Fruit fly (Drosophila melanogaster) whole organism, embryonic: Measurements from ENCODE around the gene spd-2.

Experiments
- B-H1 ChIP-seq: fragments of 200-800 bp; sonication (Bioruptor generic); IDR thresholded peaks from 3 replicates; pipeline ENCODE4 v1.3.6; 2022; ENCODE audit warnings: missing biosample characterization, missing genetic modification characterization
- CG13424 ChIP-seq: fragments of 200-800 bp; sonication (Bioruptor generic); optimal IDR thresholded peaks from 2 replicates; lab custom pipeline; 2019; ENCODE audit warnings: missing biosample characterization, mild to moderate bottlenecking, missing genetic modification characterization, moderate library complexity
- CG1602 ChIP-seq: fragments of 200-800 bp; sonication (Bioruptor generic); optimal IDR thresholded peaks from 3 replicates; lab custom pipeline; 2016; ENCODE audit warnings: missing biosample characterization, missing genetic modification characterization
- CG17328 ChIP-seq: fragments of 200-800 bp; sonication (Bioruptor generic); IDR thresholded peaks from 2 replicates; pipeline ENCODE4 v1.3.6; 2022; ENCODE audit warnings: missing biosample characterization, missing genetic modification characterization
- CG1792 ChIP-seq: fragments of 200-800 bp; sonication (Bioruptor generic); optimal IDR thresholded peaks from 2 replicates; lab custom pipeline; 2016; ENCODE audit warnings: missing biosample characterization, missing genetic modification characterization
- CG2120 ChIP-seq: fragments of 200-800 bp; sonication (Bioruptor generic); optimal IDR thresholded peaks from 3 replicates; lab custom pipeline; 2016; ENCODE audit warnings: missing biosample characterization, missing genetic modification characterization
- CG2678 ChIP-seq: fragments of 200-800 bp; sonication (Bioruptor generic); optimal IDR thresholded peaks from 3 replicates; lab custom pipeline; 2019; ENCODE audit warnings: missing biosample characterization, mild to moderate bottlenecking, missing genetic modification characterization, moderate library complexity
- CG30020 ChIP-seq: fragments of 200-800 bp; optimal IDR thresholded peaks from 2 replicates; lab custom pipeline; 2019; ENCODE audit warnings: missing biosample characterization, mild to moderate bottlenecking, missing genetic modification characterization, moderate library complexity
- CG5953 ChIP-seq: fragments of 200-800 bp; sonication (Bioruptor generic); IDR thresholded peaks from 2 replicates; pipeline ENCODE4 v1.3.6; 2022; ENCODE audit warnings: missing biosample characterization, missing genetic modification characterization
- CG6254 ChIP-seq: fragments of 200-800 bp; sonication (Bioruptor generic); optimal IDR thresholded peaks from 3 replicates; lab custom pipeline; 2017; ENCODE audit warnings: mild to moderate bottlenecking, missing biosample characterization, missing genetic modification reagents, missing genetic modification characterization
- CG6765 ChIP-seq: fragments of 200-800 bp; sonication (Bioruptor generic); optimal IDR thresholded peaks from 3 replicates; lab custom pipeline; 2017; ENCODE audit warnings: missing biosample characterization, mild to moderate bottlenecking, missing genetic modification characterization
- CG7556 ChIP-seq: fragments of 200-800 bp; sonication (Bioruptor generic); optimal IDR thresholded peaks from 2 replicates; lab custom pipeline; 2017; ENCODE audit warnings: missing biosample characterization, mild to moderate bottlenecking, missing genetic modification characterization
- CG8281 ChIP-seq: fragments of 200-800 bp; sonication (Bioruptor generic); optimal IDR thresholded peaks from 2 replicates; lab custom pipeline; 2018; ENCODE audit warnings: missing biosample characterization, mild to moderate bottlenecking, missing genetic modification characterization, moderate library complexity
- CG8359 ChIP-seq: fragments of 200-800 bp; sonication (Bioruptor generic); optimal IDR thresholded peaks from 2 replicates; lab custom pipeline; 2017; ENCODE audit warnings: missing biosample characterization, mild to moderate bottlenecking, missing genetic modification characterization, borderline replicate concordance
- CG9437 ChIP-seq: fragments of 200-800 bp; sonication (Bioruptor generic); optimal IDR thresholded peaks from 2 replicates; lab custom pipeline; 2018; ENCODE audit warnings: missing biosample characterization, mild to moderate bottlenecking, missing genetic modification characterization
- Camta ChIP-seq: fragments of 200-800 bp; sonication (Bioruptor generic); optimal IDR thresholded peaks from 2 replicates; lab custom pipeline; 2016; ENCODE audit warnings: missing biosample characterization, missing genetic modification characterization
- Dbx ChIP-seq: fragments of 200-800 bp; sonication (Bioruptor generic); IDR thresholded peaks from 3 replicates; pipeline ENCODE4 v1.3.6; 2022; ENCODE audit warnings: missing biosample characterization, missing genetic modification characterization
- Dek ChIP-seq: fragments of 200-800 bp; sonication (Bioruptor generic); optimal IDR thresholded peaks from 3 replicates; lab custom pipeline; 2019; ENCODE audit warnings: missing biosample characterization, mild to moderate bottlenecking, missing genetic modification characterization, moderate library complexity
- Dp ChIP-seq: fragments of 200-800 bp; sonication (Bioruptor generic); optimal IDR thresholded peaks from 2 replicates; lab custom pipeline; 2018; ENCODE audit warnings: missing biosample characterization, mild to moderate bottlenecking, missing genetic modification characterization, moderate library complexity
- H2.0 ChIP-seq: fragments of 200-800 bp; sonication (Bioruptor generic); IDR thresholded peaks from 2 replicates; pipeline ENCODE4 v1.3.6; 2022; ENCODE audit warnings: missing biosample characterization, missing genetic modification characterization
- Jarid2 ChIP-seq: fragments of 200-800 bp; sonication (Bioruptor generic); optimal IDR thresholded peaks from 3 replicates; lab custom pipeline; 2017; ENCODE audit warnings: mild to moderate bottlenecking, missing biosample characterization, missing genetic modification reagents, missing genetic modification characterization
- Lhr ChIP-seq: fragments of 200-800 bp; sonication (Bioruptor generic); optimal IDR thresholded peaks from 3 replicates; lab custom pipeline; 2017; ENCODE audit warnings: mild to moderate bottlenecking, missing biosample characterization, missing genetic modification reagents, missing genetic modification characterization
- Myb ChIP-seq: fragments of 200-800 bp; sonication (Bioruptor generic); optimal IDR thresholded peaks from 2 replicates; lab custom pipeline; 2016; ENCODE audit warnings: missing biosample characterization, missing genetic modification characterization
- Nf-YA ChIP-seq: fragments of 200-800 bp; sonication (Bioruptor generic); IDR thresholded peaks from 2 replicates; pipeline ENCODE4 v1.3.6; 2022; ENCODE audit warnings: missing biosample characterization, missing genetic modification characterization
- Nf-YC ChIP-seq: fragments of 200-800 bp; optimal IDR thresholded peaks from 3 replicates; lab custom pipeline; 2019; ENCODE audit warnings: missing biosample characterization, mild to moderate bottlenecking, missing genetic modification characterization, moderate library complexity
- Pdp1 ChIP-seq, 2 experiments: fragments of 200-800 bp; sonication (Bioruptor generic); optimal IDR thresholded peaks; 3 replicates each; lab custom pipeline; 2016; ENCODE audit warnings: missing biosample characterization in 2 of 2, missing genetic modification characterization in 2 of 2, mild to moderate bottlenecking in 1 of 2, moderate library complexity in 1 of 2
- TFAM ChIP-seq: fragments of 200-800 bp; sonication (Bioruptor generic); optimal IDR thresholded peaks from 2 replicates; lab custom pipeline; 2017; ENCODE audit warnings: missing biosample characterization, missing genetic modification characterization, inconsistent platforms
- Vsx1 ChIP-seq: fragments of 200-800 bp; sonication (Bioruptor generic); optimal IDR thresholded peaks from 2 replicates; lab custom pipeline; 2017; ENCODE audit warnings: missing biosample characterization, mild to moderate bottlenecking, missing genetic modification characterization, missing genetic modification reagents
- ac ChIP-seq: fragments of 200-800 bp; sonication (Bioruptor generic); optimal IDR thresholded peaks from 3 replicates; lab custom pipeline; 2017; ENCODE audit warnings: missing biosample characterization, mild to moderate bottlenecking, missing genetic modification characterization
- aop ChIP-seq: fragments of 200-800 bp; sonication (Bioruptor generic); IDR thresholded peaks from 2 replicates; pipeline ENCODE4 v1.3.6; 2022; ENCODE audit warnings: missing biosample characterization, missing genetic modification characterization
- ci ChIP-seq: fragments of 200-800 bp; sonication (Bioruptor generic); IDR thresholded peaks from 3 replicates; pipeline ENCODE4 v1.3.6; 2022; ENCODE audit warnings: missing biosample characterization, missing genetic modification characterization
- croc ChIP-seq: fragments of 200-800 bp; sonication (Bioruptor generic); conservative IDR thresholded peaks from 3 replicates; pipeline ENCODE4 v1.3.6; 2022; ENCODE audit warnings: missing biosample characterization, missing genetic modification characterization
- cwo ChIP-seq: fragments of 200-800 bp; sonication (Bioruptor generic); optimal IDR thresholded peaks from 3 replicates; lab custom pipeline; 2017; ENCODE audit warnings: missing biosample characterization, missing genetic modification characterization, mild to moderate bottlenecking, moderate library complexity, missing genetic modification reagents
- dm ChIP-seq: fragments of 200-800 bp; sonication (Bioruptor generic); optimal IDR thresholded peaks from 3 replicates; lab custom pipeline; 2016; ENCODE audit warnings: missing biosample characterization, missing genetic modification characterization
- exex ChIP-seq: fragments of 200-800 bp; sonication (Bioruptor generic); optimal IDR thresholded peaks from 4 replicates; lab custom pipeline; 2018; ENCODE audit warnings: missing biosample characterization, mild to moderate bottlenecking, missing genetic modification characterization, moderate library complexity
- fd3F ChIP-seq: fragments of 200-800 bp; sonication (Bioruptor generic); optimal IDR thresholded peaks from 2 replicates; lab custom pipeline; 2018; ENCODE audit warnings: missing biosample characterization, mild to moderate bottlenecking, missing genetic modification characterization, moderate library complexity
- hb ChIP-seq: fragments of 200-800 bp; sonication (Bioruptor generic); IDR thresholded peaks from 3 replicates; pipeline ENCODE4 v1.3.6; 2022; ENCODE audit warnings: missing biosample characterization, missing genetic modification characterization; ENCODE audit not compliant: partially characterized antibody
- jumu ChIP-seq: fragments of 200-800 bp; sonication (Bioruptor generic); optimal IDR thresholded peaks from 3 replicates; lab custom pipeline; 2016; ENCODE audit warnings: missing biosample characterization, missing genetic modification characterization
- lola ChIP-seq, 3 experiments: fragments of >200 bp in 2 of 3; fragments of 200-800 bp in 1 of 3; sonication (Bioruptor generic) in 1 of 3; optimal IDR thresholded peaks; 2 replicates each; lab custom pipeline; 2017 to 2019; ENCODE audit warnings: missing biosample characterization in 3 of 3, missing genetic modification characterization in 3 of 3, mild to moderate bottlenecking in 1 of 3, moderate library complexity in 1 of 3
- lov ChIP-seq, 2 experiments: fragments of 200-800 bp in 1 of 2; fragments of >200 bp in 1 of 2; sonication (Bioruptor generic) in 1 of 2; IDR thresholded peaks in 1 of 2; optimal IDR thresholded peaks in 1 of 2; 2 replicates in 1 of 2; 3 replicates in 1 of 2; pipeline versions ENCODE4 v1.3.6 to Lab custom; 2017 to 2022; ENCODE audit warnings: missing biosample characterization in 1 of 2, missing genetic modification characterization in 1 of 2
- mirr ChIP-seq: fragments of 200-800 bp; sonication (Bioruptor generic); optimal IDR thresholded peaks from 3 replicates; lab custom pipeline; 2018; ENCODE audit warnings: missing biosample characterization, mild to moderate bottlenecking, missing genetic modification characterization
- schlank ChIP-seq: fragments of 200-800 bp; sonication (Bioruptor generic); optimal IDR thresholded peaks from 2 replicates; lab custom pipeline; 2018; ENCODE audit warnings: missing biosample characterization, mild to moderate bottlenecking, missing genetic modification characterization
- sens ChIP-seq: fragments of 200-800 bp; sonication (Bioruptor generic); peaks from one replicate; lab custom pipeline; 2016; ENCODE audit warnings: missing biosample characterization, missing genetic modification characterization
- sob ChIP-seq: fragments of 200-800 bp; sonication (Bioruptor generic); IDR thresholded peaks from 2 replicates; pipeline ENCODE4 v1.3.6; 2022; ENCODE audit warnings: missing biosample characterization, missing genetic modification characterization
- sug ChIP-seq: fragments of 200-800 bp; optimal IDR thresholded peaks from 2 replicates; lab custom pipeline; 2019; ENCODE audit warnings: missing biosample characterization, mild to moderate bottlenecking, missing genetic modification characterization, moderate library complexity
- unc-4 ChIP-seq: fragments of 200-800 bp; sonication (Bioruptor generic); IDR thresholded peaks from 2 replicates; pipeline ENCODE4 v1.3.6; 2022; ENCODE audit warnings: missing biosample characterization, missing genetic modification characterization; ENCODE audit not compliant: partially characterized antibody
- vfl ChIP-seq: fragments of 200-800 bp; sonication (Bioruptor generic); optimal IDR thresholded peaks from 2 replicates; lab custom pipeline; 2016; ENCODE audit warnings: missing biosample characterization, missing genetic modification characterization
- wdn ChIP-seq: fragments of 200-800 bp; sonication (Bioruptor generic); IDR thresholded peaks from 2 replicates; pipeline ENCODE4 v1.3.6; 2022; ENCODE audit warnings: missing biosample characterization, missing genetic modification characterization
- zen2 ChIP-seq: fragments of 200-800 bp; sonication (Bioruptor generic); IDR thresholded peaks from 3 replicates; pipeline ENCODE4 v1.3.6; 2022; ENCODE audit warnings: missing biosample characterization, missing genetic modification characterization; ENCODE audit not compliant: partially characterized antibody

spd-2 gene

dm6 chr3L:16609120-16609519 is 14.3 kb upstream of the spd-2 start, which contains the start of gene CG4098 (continued):
- TF ChIP-seq aop (GFP tag; lab: Robert Waterston, UW) (no peak), Myb (peak; percentile 61), mirr (GFP tag; lab: Kevin White, UChicago) (peak; percentile 55), Nf-YA (GFP tag; lab: Robert Waterston, UW) (peak; percentile 48; the same call in 1 of the 2 replicates), Dbx (GFP tag; lab: Robert Waterston, UW) (peak; percentile 68; the same call in 2 of the 3 replicates), zen2 (no peak), schlank (peak; percentile 59), CG6254 (GFP tag; lab: Kevin White, UChicago) (no peak), Dp (GFP tag; lab: Kevin White, UChicago) (peak; percentile 79), dm (peak; percentile 11), CG7556 (GFP tag; lab: Kevin White, UChicago) (peak; percentile 6), lola (GFP tag; optimal IDR thresholded peaks at IDR 0.05; lab: Kevin White, UChicago) (no peak), Jarid2 (GFP tag; lab: Kevin White, UChicago) (no peak), CG8359 (GFP tag; lab: Kevin White, UChicago) (no peak), CG5953 (GFP tag; lab: Robert Waterston, UW) (no peak), CG13424 (peak; percentile 59), CG9437 (no peak), CG1792 (GFP tag; lab: Kevin White, UChicago) (peak; percentile 42), Camta (GFP tag; lab: Kevin White, UChicago) (peak; percentile 48), unc-4 (GFP tag; lab: Robert Waterston, UW) (no peak), cwo (peak; percentile 39), sug (peak; percentile 40), vfl (GFP tag; lab: Kevin White, UChicago) (peak; percentile 48), CG2120 (GFP tag; lab: Kevin White, UChicago) (peak; percentile 84), hb (GFP tag; lab: Robert Waterston, UW) (no peak), CG6765 (no peak), wdn (GFP tag; lab: Robert Waterston, UW) (peak; percentile 66), Vsx1 (GFP tag; lab: Kevin White, UChicago) (no peak), CG30020 (tag; lab: Kevin White, UChicago) (no peak), sob (GFP tag; lab: Robert Waterston, UW) (peak; percentile 82), sens (peak; percentile 83), CG1602 (GFP tag; lab: Kevin White, UChicago) (peak; percentile 16), exex (tag; lab: Kevin White, UChicago) (no peak), Nf-YC (tag; lab: Kevin White, UChicago) (peak; percentile 14), H2.0 (GFP tag; lab: Robert Waterston, UW) (peak; percentile 77), CG17328 (GFP tag; lab: Robert Waterston, UW) (peak; percentile 71), lov (optimal IDR thresholded peaks at IDR 0.05; lab: Kevin White, UChicago) (no peak), lov (GFP tag; IDR thresholded peaks at IDR 0.05; lab: Robert Waterston, UW) (0 out of 3 replicates have a peak, but pooled peaks have one; percentile 9), Lhr (GFP tag; lab: Kevin White, UChicago) (no peak), B-H1 (GFP tag; lab: Robert Waterston, UW) (peak; percentile 24; the same call in 2 of the 3 replicates), ac (no peak), Pdp1 (GFP tag; optimal IDR thresholded peaks at IDR 0.05; lab: Kevin White, UChicago) (peak; percentile 63 to 65), jumu (GFP tag; lab: Kevin White, UChicago) (peak; percentile 68), fd3F (GFP tag; lab: Kevin White, UChicago) (no peak), croc (GFP tag; lab: Robert Waterston, UW) (no peak), CG8281 (tag; lab: Kevin White, UChicago) (no peak), ci (GFP tag; lab: Robert Waterston, UW) (peak; percentile 87; the same call in 2 of the 3 replicates), Dek (tag; lab: Kevin White, UChicago) (peak; percentile 47), CG2678 (tag; lab: Kevin White, UChicago) (peak; percentile 38), TFAM (GFP tag; lab: Kevin White, UChicago) (no peak)
